Worm (Caenorhabditis elegans) whole organism, mixed stage, embryonic: ENCODE measurements around the gene tmd-2.
A peak's percentile ranks its signal among the peaks of the same experiment; 100 is the strongest.

ENCODE experiments used
- M03D4.4 ChIP-seq: sonication (generic microtip); optimal IDR thresholded peaks from 2 replicates; lab custom pipeline; 2017; ENCODE audit warnings: mild to moderate bottlenecking, missing genetic modification characterization, missing compliant biosample characterization
- bed-3 ChIP-seq: fragments of 200-800 bp; sonication (Bioruptor generic); optimal IDR thresholded peaks from 3 replicates; lab custom pipeline; 2018; ENCODE audit warnings: mild to moderate bottlenecking, missing genetic modification characterization, moderate library complexity, missing compliant biosample characterization
- blmp-1 ChIP-seq: fragments of 150-350 bp; optimal IDR thresholded peaks from 2 replicates; lab custom pipeline; 2014; ENCODE audit warnings: missing biosample characterization, missing genetic modification characterization
- ceh-39 ChIP-seq: fragments of 150-350 bp; optimal IDR thresholded peaks from 2 replicates; lab custom pipeline; 2014; ENCODE audit warnings: missing biosample characterization, missing genetic modification characterization
- ceh-43 ChIP-seq: fragments of 200-800 bp; sonication (Bioruptor generic); optimal IDR thresholded peaks from 2 replicates; lab custom pipeline; 2018; ENCODE audit warnings: mild to moderate bottlenecking, missing genetic modification characterization, moderate library complexity, missing compliant biosample characterization
- ceh-83 ChIP-seq: fragments of 200-800 bp; sonication (Bioruptor generic); optimal IDR thresholded peaks from 2 replicates; lab custom pipeline; 2018; ENCODE audit warnings: mild to moderate bottlenecking, missing genetic modification characterization, missing compliant biosample characterization
- ces-1 ChIP-seq: fragments of 150-350 bp; optimal IDR thresholded peaks from 2 replicates; lab custom pipeline; 2014; ENCODE audit warnings: missing biosample characterization, missing genetic modification reagents, missing genetic modification characterization
- cnd-1 ChIP-seq: fragments of 200-800 bp; sonication (Bioruptor generic); optimal IDR thresholded peaks from 2 replicates; lab custom pipeline; 2018; ENCODE audit warnings: mild to moderate bottlenecking, missing genetic modification characterization, missing compliant biosample characterization
- drap-1 ChIP-seq: fragments of 200-800 bp; sonication (Bioruptor generic); optimal IDR thresholded peaks from 3 replicates; lab custom pipeline; 2018; ENCODE audit warnings: mild to moderate bottlenecking, missing genetic modification characterization, missing compliant biosample characterization
- elt-1 ChIP-seq: sonication (generic microtip); optimal IDR thresholded peaks from 2 replicates; lab custom pipeline; 2017; ENCODE audit warnings: missing genetic modification characterization, mild to moderate bottlenecking, missing compliant biosample characterization, antibody characterized with exemption, moderate library complexity, borderline replicate concordance; ENCODE audit not compliant: insufficient read depth
- elt-3 ChIP-seq: fragments of 150-350 bp; optimal IDR thresholded peaks from 2 replicates; lab custom pipeline; 2014; ENCODE audit warnings: missing biosample characterization, missing genetic modification characterization
- flh-1 ChIP-seq: fragments of 200-800 bp; sonication (Bioruptor generic); optimal IDR thresholded peaks from 2 replicates; lab custom pipeline; 2018; ENCODE audit warnings: mild to moderate bottlenecking, missing genetic modification characterization, moderate library complexity, missing compliant biosample characterization
- ham-2 ChIP-seq: fragments of 200-800 bp; sonication (Bioruptor generic); optimal IDR thresholded peaks from 2 replicates; lab custom pipeline; 2018; ENCODE audit warnings: mild to moderate bottlenecking, missing genetic modification characterization, missing compliant biosample characterization
- hlh-1 ChIP-seq: fragments of 150-350 bp; optimal IDR thresholded peaks from 2 replicates; lab custom pipeline; 2014; ENCODE audit warnings: missing biosample characterization, missing genetic modification reagents, missing genetic modification characterization
- lin-13 ChIP-seq: fragments of 150-350 bp; optimal IDR thresholded peaks from 2 replicates; lab custom pipeline; 2014; ENCODE audit warnings: missing biosample characterization, missing genetic modification characterization
- lin-32 ChIP-seq: fragments of 200-800 bp; sonication (Bioruptor generic); optimal IDR thresholded peaks from 2 replicates; lab custom pipeline; 2018; ENCODE audit warnings: mild to moderate bottlenecking, missing genetic modification characterization, missing compliant biosample characterization
- lsy-2 ChIP-seq: fragments of 150-350 bp; optimal IDR thresholded peaks from 2 replicates; lab custom pipeline; 2014; ENCODE audit warnings: missing biosample characterization, missing genetic modification characterization
- mab-5 ChIP-seq: fragments of 150-350 bp; optimal IDR thresholded peaks from 2 replicates; lab custom pipeline; 2014; ENCODE audit warnings: missing biosample characterization, missing genetic modification characterization
- mep-1 ChIP-seq: fragments of 150-350 bp; optimal IDR thresholded peaks from 2 replicates; lab custom pipeline; 2017; ENCODE audit warnings: missing biosample characterization, missing genetic modification reagents, missing genetic modification characterization, inconsistent platforms
- mls-2 ChIP-seq: sonication (generic microtip); optimal IDR thresholded peaks from 2 replicates; lab custom pipeline; 2016; ENCODE audit warnings: mild to moderate bottlenecking, missing genetic modification characterization, moderate library complexity, missing compliant biosample characterization
- nhr-12 ChIP-seq: fragments of 150-350 bp; optimal IDR thresholded peaks from 2 replicates; lab custom pipeline; 2014; ENCODE audit warnings: missing biosample characterization, missing genetic modification characterization
- nhr-2 ChIP-seq: fragments of 150-350 bp; optimal IDR thresholded peaks from 2 replicates; lab custom pipeline; 2014; ENCODE audit warnings: missing biosample characterization, missing genetic modification characterization
- nhr-237 ChIP-seq: fragments of 150-350 bp; optimal IDR thresholded peaks from 2 replicates; lab custom pipeline; 2014; ENCODE audit warnings: missing biosample characterization, missing genetic modification characterization
- nhr-28 ChIP-seq: fragments of 150-350 bp; optimal IDR thresholded peaks from 2 replicates; lab custom pipeline; 2014; ENCODE audit warnings: missing biosample characterization, missing genetic modification characterization
- nhr-76 ChIP-seq: sonication (generic microtip); optimal IDR thresholded peaks from 2 replicates; lab custom pipeline; 2017; ENCODE audit warnings: missing biosample characterization, missing genetic modification characterization
- pha-4 ChIP-seq: fragments of 150-350 bp; optimal IDR thresholded peaks from 2 replicates; lab custom pipeline; 2018; ENCODE audit warnings: missing biosample characterization, missing genetic modification reagents, missing genetic modification characterization
- sem-2 ChIP-seq: fragments of 200-800 bp; sonication (Bioruptor generic); optimal IDR thresholded peaks from 2 replicates; lab custom pipeline; 2018; ENCODE audit warnings: mild to moderate bottlenecking, missing genetic modification characterization, missing compliant biosample characterization
- snpc-4 ChIP-seq: fragments of 150-350 bp; optimal IDR thresholded peaks from 2 replicates; lab custom pipeline; 2014; ENCODE audit warnings: missing biosample characterization, missing genetic modification characterization
- sptf-1 ChIP-seq: sonication (generic microtip); optimal IDR thresholded peaks from 2 replicates; lab custom pipeline; 2017; ENCODE audit warnings: mild to moderate bottlenecking, missing genetic modification characterization, moderate library complexity, missing compliant biosample characterization
- tbx-8 ChIP-seq: fragments of 200-800 bp; sonication (Bioruptor generic); optimal IDR thresholded peaks from 2 replicates; lab custom pipeline; 2018; ENCODE audit warnings: mild to moderate bottlenecking, missing genetic modification characterization, moderate library complexity, missing compliant biosample characterization
- unc-120 ChIP-seq: sonication (generic microtip); optimal IDR thresholded peaks from 2 replicates; lab custom pipeline; 2017; ENCODE audit warnings: missing genetic modification characterization, missing compliant biosample characterization; ENCODE audit not compliant: poor library complexity, severe bottlenecking
- unc-39 ChIP-seq: fragments of 150-350 bp; optimal IDR thresholded peaks from 2 replicates; lab custom pipeline; 2014; ENCODE audit warnings: missing biosample characterization, missing genetic modification characterization
- unc-62 ChIP-seq: fragments of 150-350 bp; optimal IDR thresholded peaks from 2 replicates; lab custom pipeline; 2014; ENCODE audit warnings: missing biosample characterization, missing genetic modification reagents, missing genetic modification characterization
- zip-8 ChIP-seq: fragments of 150-350 bp; optimal IDR thresholded peaks from 2 replicates; lab custom pipeline; 2014; ENCODE audit warnings: missing biosample characterization, missing genetic modification characterization
- ztf-11 ChIP-seq: fragments of 150-350 bp; optimal IDR thresholded peaks from 2 replicates; lab custom pipeline; 2014; ENCODE audit warnings: missing biosample characterization, missing genetic modification characterization

Gene tmd-2

ce11 chrV:8345436-8345835 lies 11.0 kb downstream of the tmd-2 start, which contains the start of gene C08D8.1:
Gene C08D8.1 (plus strand): TSS chrV:8345759.
- TF ChIP-seq blmp-1 (tag; lab: Kevin White, UChicago) (no peak), elt-3 (tag; lab: Kevin White, UChicago) (no peak), M03D4.4 (tag; lab: Kevin White, UChicago) (no peak), pha-4 (no peak), unc-120 (tag; lab: Kevin White, UChicago) (no peak), ham-2 (no peak), elt-1 (no peak), sem-2 (no peak), unc-62 (GFP tag; lab: Kevin White, UChicago) (no peak), flh-1 (GFP tag; lab: Kevin White, UChicago) (no peak), mep-1 (no peak), nhr-12 (no peak), nhr-28 (tag; lab: Kevin White, UChicago) (no peak), ceh-43 (no peak), tbx-8 (GFP tag; lab: Kevin White, UChicago) (no peak), mls-2 (tag; lab: Kevin White, UChicago) (no peak), unc-39 (no peak)

DNA sequence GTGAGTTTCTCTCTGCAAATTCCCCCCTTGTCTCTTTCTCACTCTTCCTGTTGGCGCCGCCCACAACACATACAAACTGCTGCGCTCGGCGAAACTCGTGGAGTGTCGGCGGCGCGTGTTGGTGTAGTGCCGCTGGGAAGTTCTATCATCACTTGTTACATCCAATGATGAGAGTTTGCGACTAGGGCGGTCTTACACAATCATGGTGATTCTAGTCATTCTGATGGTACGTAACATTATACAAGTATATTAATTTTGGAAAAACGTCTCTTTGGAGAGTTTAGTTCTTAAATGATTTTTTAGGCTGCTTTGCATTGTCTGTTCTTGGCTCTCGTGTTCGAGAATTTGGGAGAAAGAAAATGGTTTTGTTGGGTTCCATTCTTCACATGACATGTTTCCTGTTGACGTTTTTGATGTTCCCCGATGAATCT lies 14.5 kb downstream of the tmd-2 start:
- no peak for TF ChIP-seq zip-8
- no peak for TF ChIP-seq mab-5 (tag; lab: Kevin White, UChicago)
- TF ChIP-seq snpc-4 = no peak
- TF ChIP-seq elt-3 (tag; lab: Kevin White, UChicago) = no peak
- no peak for TF ChIP-seq lin-32 (GFP tag; lab: Kevin White, UChicago)
- TF ChIP-seq elt-1 = no peak
- TF ChIP-seq nhr-28 (tag; lab: Kevin White, UChicago) = no peak
- no peak for TF ChIP-seq ztf-11 (tag; lab: Kevin White, UChicago)
- TF ChIP-seq nhr-2 (tag; lab: Kevin White, UChicago) = no peak
- peak; percentile 9 for TF ChIP-seq hlh-1
- peak; percentile 19 for TF ChIP-seq ces-1 (GFP tag; lab: Kevin White, UChicago)
- no peak for TF ChIP-seq flh-1 (GFP tag; lab: Kevin White, UChicago)
- TF ChIP-seq sem-2 = no peak
- TF ChIP-seq sptf-1 = peak; percentile 26
- TF ChIP-seq nhr-76 (tag; lab: Kevin White, UChicago) = no peak
- no peak for TF ChIP-seq ceh-43
- no peak for TF ChIP-seq mls-2 (tag; lab: Kevin White, UChicago)
- peak; percentile 35 for TF ChIP-seq unc-62 (GFP tag; lab: Kevin White, UChicago)
- TF ChIP-seq pha-4 = peak; percentile 40
- TF ChIP-seq M03D4.4 (tag; lab: Kevin White, UChicago) = peak; percentile 22
- no peak for TF ChIP-seq blmp-1 (tag; lab: Kevin White, UChicago)
- TF ChIP-seq bed-3 = no peak
- no peak for TF ChIP-seq lsy-2 (tag; lab: Kevin White, UChicago)
- TF ChIP-seq nhr-237 = no peak
- no peak for TF ChIP-seq nhr-12
- peak; percentile 23 for TF ChIP-seq unc-120 (tag; lab: Kevin White, UChicago)
- TF ChIP-seq mep-1 = peak; percentile 29
- TF ChIP-seq ham-2 = no peak
- no peak for TF ChIP-seq ceh-83 (GFP tag; lab: Kevin White, UChicago)
- peak; percentile 19 for TF ChIP-seq drap-1 (GFP tag; lab: Kevin White, UChicago)
- TF ChIP-seq ceh-39 = no peak
- TF ChIP-seq cnd-1 = no peak
- no peak for TF ChIP-seq unc-39
- no peak for TF ChIP-seq tbx-8 (GFP tag; lab: Kevin White, UChicago)
- TF ChIP-seq lin-13 (tag; lab: Kevin White, UChicago) = no peak

ce11 chrV:8349950-8350349 lies 15.5 kb downstream of the tmd-2 start:
- TF ChIP-seq nhr-28 (tag; lab: Kevin White, UChicago) (no peak), hlh-1 (no peak), mab-5 (tag; lab: Kevin White, UChicago) (no peak), unc-120 (tag; lab: Kevin White, UChicago) (no peak), nhr-237 (no peak), elt-3 (tag; lab: Kevin White, UChicago) (no peak), flh-1 (GFP tag; lab: Kevin White, UChicago) (no peak), sptf-1 (no peak), lin-32 (GFP tag; lab: Kevin White, UChicago) (no peak), ceh-39 (no peak), pha-4 (no peak), bed-3 (no peak), snpc-4 (no peak), mls-2 (tag; lab: Kevin White, UChicago) (no peak), elt-1 (no peak), M03D4.4 (tag; lab: Kevin White, UChicago) (no peak)
